Worm (Caenorhabditis elegans) whole organism, L3 larva: ENCODE results near the gene C49F5.13.

Experiments
- fkh-10 ChIP-seq: sonication (generic microtip); optimal IDR thresholded peaks from 2 replicates; lab custom pipeline; 2017; ENCODE audit warnings: missing biosample characterization, missing genetic modification reagents, missing genetic modification characterization
- mdl-1 ChIP-seq: fragments of 150-350 bp; optimal IDR thresholded peaks from 2 replicates; lab custom pipeline; 2014; ENCODE audit warnings: missing biosample characterization, missing genetic modification characterization
- nhr-11 ChIP-seq: fragments of 150-350 bp; optimal IDR thresholded peaks from 2 replicates; lab custom pipeline; 2014; ENCODE audit warnings: missing biosample characterization, missing genetic modification characterization
- unc-62 ChIP-seq: fragments of 150-350 bp; sonication (generic microtip); optimal IDR thresholded peaks from 4 replicates; lab custom pipeline; 2014; ENCODE audit warnings: missing biosample characterization, missing genetic modification reagents, missing genetic modification characterization

DNA sequence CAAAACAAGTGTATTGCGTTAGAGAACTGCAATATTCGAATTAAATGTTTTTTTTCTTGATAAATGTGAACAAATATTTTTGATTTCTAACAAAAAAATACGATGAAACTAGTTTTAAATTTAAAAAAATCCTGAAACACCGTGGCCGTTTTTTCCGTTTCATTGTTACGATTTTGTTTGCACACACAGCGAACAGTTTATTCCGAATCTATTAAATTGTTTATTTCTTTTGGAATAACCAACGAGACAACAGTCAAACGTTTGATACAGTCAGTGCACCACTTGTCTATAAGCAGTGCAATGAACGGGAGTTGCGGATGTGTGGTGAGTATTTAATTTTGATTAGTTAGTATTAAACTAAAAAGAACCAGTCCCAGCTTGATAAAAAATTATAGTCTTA lies 44.5 kb upstream of the C49F5.13 start, which contains the start of gene Y62H9A.13:
- TF ChIP-seq mdl-1 (tag; lab: Kevin White, UChicago) (no peak), nhr-11 (tag; lab: Kevin White, UChicago) (no peak), unc-62 (no peak), fkh-10 (GFP tag; lab: Kevin White, UChicago) (no peak)
